Fruit fly (Drosophila melanogaster): ENCODE data around the gene CG7884.
A peak's percentile ranks its signal among the peaks of the same experiment; 100 is the strongest.

The CG7884 gene

DNA sequence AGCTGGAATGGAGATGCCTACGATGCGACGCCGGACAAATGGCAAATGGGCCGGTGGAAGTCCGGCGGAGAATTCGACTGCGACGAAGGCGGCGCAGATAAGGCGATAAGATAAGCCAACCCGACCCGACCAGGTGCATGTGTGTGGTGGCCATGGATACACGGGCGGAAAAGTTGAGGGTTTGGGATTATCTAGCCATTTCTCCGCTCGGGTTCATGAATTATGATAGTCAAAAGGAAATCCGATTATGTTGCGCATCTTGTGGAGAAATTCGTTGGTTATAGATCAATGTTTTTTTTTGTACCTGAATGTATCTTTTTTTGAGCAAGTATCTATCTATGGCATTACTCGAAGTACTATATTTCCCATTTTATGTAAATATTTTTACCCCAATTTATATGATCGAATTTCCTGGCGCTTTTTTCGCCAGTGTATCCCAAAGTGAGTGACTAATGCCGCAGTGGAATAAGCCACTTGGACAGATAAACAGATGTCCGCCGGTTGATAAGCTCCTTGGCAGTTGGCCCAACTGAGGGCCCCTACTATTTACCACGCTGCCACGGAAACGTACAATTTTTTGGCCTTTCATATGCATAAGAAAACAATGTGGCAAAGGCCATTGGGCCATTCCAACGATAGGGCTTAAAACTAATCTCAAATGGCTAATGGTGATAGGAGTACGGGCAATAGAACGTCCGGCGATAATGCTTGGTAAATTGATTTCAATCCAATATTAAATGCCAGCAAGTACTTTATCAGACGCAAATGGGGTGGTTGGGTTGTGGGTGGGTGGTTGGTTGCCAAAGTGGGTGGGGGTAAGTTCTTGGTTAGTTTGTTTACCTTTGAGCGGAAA is 27.0 kb downstream of the CG7884 start, which contains the start of gene CG7992 (continued):
- TF ChIP-seq NC2α (GFP tag; optimal IDR thresholded peaks at IDR 0.05) (no peak), Fer3 (tag; optimal IDR thresholded peaks at IDR 0.05) (peak; percentile 52), CG14441 (GFP tag; IDR thresholded peaks at IDR 0.05) (peak; percentile 51; the same call in 1 of the 2 replicates), CG18764 (GFP tag; optimal IDR thresholded peaks at IDR 0.05) (no peak), CG43689 (GFP tag; IDR thresholded peaks at IDR 0.05) (no peak), zen (tag; optimal IDR thresholded peaks at IDR 0.05) (peak; percentile 23), inv (GFP tag; IDR thresholded peaks at IDR 0.05; ENCODE audit: partially characterized antibody) (no peak), br (optimal IDR thresholded peaks at IDR 0.05) (no peak), CG14965 (GFP tag; optimal IDR thresholded peaks at IDR 0.05; ENCODE audit: borderline replicate concordance) (no peak), maf-S (GFP tag; optimal IDR thresholded peaks at IDR 0.05) (peak; percentile 19), HLH54F (GFP tag; optimal IDR thresholded peaks at IDR 0.05) (peak; percentile 40), slbo (GFP tag; IDR thresholded peaks at IDR 0.05) (peak; percentile 63), CG1832 (GFP tag; optimal IDR thresholded peaks at IDR 0.05) (no peak), mam (GFP tag; optimal IDR thresholded peaks at IDR 0.05) (peak; percentile 73), CG12236 (GFP tag; optimal IDR thresholded peaks at IDR 0.05) (peak; percentile 1), CG3726 (GFP tag; IDR thresholded peaks at IDR 0.05) (no peak), CG12659 (GFP tag; optimal IDR thresholded peaks at IDR 0.05) (peak; percentile 64), btn (GFP tag; optimal IDR thresholded peaks at IDR 0.05) (peak; percentile 19), Antp (GFP tag; optimal IDR thresholded peaks at IDR 0.05) (peak; percentile 45), kay (GFP tag; optimal IDR thresholded peaks at IDR 0.05) (peak; percentile 88), tio (GFP tag; optimal IDR thresholded peaks at IDR 0.05) (no peak), mirr (GFP tag; optimal IDR thresholded peaks at IDR 0.05) (peak; percentile 92), eve (GFP tag; optimal IDR thresholded peaks at IDR 0.05) (no peak), D19A (tag; optimal IDR thresholded peaks at IDR 0.05) (no peak), CG7271 (tag; optimal IDR thresholded peaks at IDR 0.05) (no peak), CG10274 (GFP tag; optimal IDR thresholded peaks at IDR 0.05) (peak; percentile 21), CG10267 (tag; optimal IDR thresholded peaks at IDR 0.05) (peak; percentile 25), Oaz (GFP tag; IDR thresholded peaks at IDR 0.05) (0 out of 2 replicates have a peak, but pooled peaks have one; percentile 21), tna (GFP tag; IDR thresholded peaks at IDR 0.05; ENCODE audit: partially characterized antibody) (no peak), CG17829 (tag; optimal IDR thresholded peaks at IDR 0.05) (peak; percentile 2), gro (GFP tag; optimal IDR thresholded peaks at IDR 0.05) (peak; percentile 78), CG8478 (optimal IDR thresholded peaks at IDR 0.05) (no peak), Xrp1 (GFP tag; IDR thresholded peaks at IDR 0.05) (peak; percentile 24; the same call in 1 of the 2 replicates), CG1024 (GFP tag; IDR thresholded peaks at IDR 0.05) (no peak), CG11560 (tag; IDR thresholded peaks at IDR 0.05) (no peak), MTF-1 (GFP tag; optimal IDR thresholded peaks at IDR 0.05; ENCODE audit: borderline replicate concordance) (no peak), emc (GFP tag; optimal IDR thresholded peaks at IDR 0.05) (peak; percentile 15), Bdp1 (GFP tag; optimal IDR thresholded peaks at IDR 0.05) (peak; percentile 23), en (GFP tag; optimal IDR thresholded peaks at IDR 0.05) (no peak), CG10979 (tag; optimal IDR thresholded peaks at IDR 0.05) (peak; percentile 46), Stat92E (GFP tag; optimal IDR thresholded peaks at IDR 0.05) (no peak), prd (optimal IDR thresholded peaks at IDR 0.05) (no peak), prd (GFP tag; IDR thresholded peaks at IDR 0.05) (peak; percentile 41; the same call in 1 of the 3 replicates), HLH3B (GFP tag; IDR thresholded peaks at IDR 0.05) (peak; percentile 45; the same call in 1 of the 2 replicates), gce (GFP tag; IDR thresholded peaks at IDR 0.05) (no peak), ato (GFP tag; IDR thresholded peaks at IDR 0.05; ENCODE audit: partially characterized antibody) (no peak), CG6254 (GFP tag; optimal IDR thresholded peaks at IDR 0.05) (no peak), D (optimal IDR thresholded peaks at IDR 0.05) (no peak), D (GFP tag; optimal IDR thresholded peaks at IDR 0.05) (no peak), NK7.1 (GFP tag; optimal IDR thresholded peaks at IDR 0.05) (peak; percentile 28)

Data from whole organism, embryonic.